Fruit fly (Drosophila melanogaster) whole organism, embryonic: ENCODE results near the gene Doc2.

Source experiments
- Adf1 ChIP-seq: fragments of 200-800 bp; sonication (Bioruptor generic); IDR thresholded peaks from 2 replicates; pipeline ENCODE4 v1.3.6; 2022; ENCODE audit warnings: missing biosample characterization, missing genetic modification characterization
- CG11695 ChIP-seq: fragments of 200-800 bp; sonication (Bioruptor generic); IDR thresholded peaks from 3 replicates; pipeline ENCODE4 v1.3.6; 2022; ENCODE audit warnings: missing biosample characterization, missing genetic modification characterization
- CG12769 ChIP-seq: fragments of 200-800 bp; sonication (Bioruptor generic); optimal IDR thresholded peaks from 2 replicates; lab custom pipeline; 2019; ENCODE audit warnings: missing biosample characterization, mild to moderate bottlenecking, missing genetic modification characterization, moderate library complexity
- CG14667 ChIP-seq: fragments of 200-800 bp; sonication (Bioruptor generic); IDR thresholded peaks from 2 replicates; pipeline ENCODE4 v1.3.6; 2022; ENCODE audit warnings: missing biosample characterization, missing genetic modification characterization
- CG1602 ChIP-seq: fragments of 200-800 bp; sonication (Bioruptor generic); optimal IDR thresholded peaks from 3 replicates; lab custom pipeline; 2016; ENCODE audit warnings: missing biosample characterization, missing genetic modification characterization
- CG16813 ChIP-seq: fragments of 200-800 bp; sonication (Bioruptor generic); IDR thresholded peaks from 3 replicates; pipeline ENCODE4 v1.3.6; 2022; ENCODE audit warnings: missing biosample characterization, missing genetic modification characterization; ENCODE audit not compliant: partially characterized antibody
- CG17359 ChIP-seq: fragments of 200-800 bp; sonication (Bioruptor generic); optimal IDR thresholded peaks from 3 replicates; lab custom pipeline; 2018; ENCODE audit warnings: missing biosample characterization, mild to moderate bottlenecking, missing genetic modification characterization, moderate library complexity
- CG18011 ChIP-seq: fragments of 200-800 bp; sonication (Bioruptor generic); optimal IDR thresholded peaks from 2 replicates; lab custom pipeline; 2017; ENCODE audit warnings: missing biosample characterization, missing genetic modification characterization, mild to moderate bottlenecking, moderate library complexity, missing genotype
- CG4282 ChIP-seq: fragments of 200-800 bp; sonication (Bioruptor generic); optimal IDR thresholded peaks from 2 replicates; lab custom pipeline; 2016; ENCODE audit warnings: missing biosample characterization, missing genetic modification characterization
- CG6765 ChIP-seq: fragments of 200-800 bp; sonication (Bioruptor generic); optimal IDR thresholded peaks from 3 replicates; lab custom pipeline; 2017; ENCODE audit warnings: missing biosample characterization, mild to moderate bottlenecking, missing genetic modification characterization
- CG7357 ChIP-seq: fragments of 200-800 bp; sonication (Bioruptor generic); IDR thresholded peaks from 3 replicates; pipeline ENCODE4 v1.3.6; 2022; ENCODE audit warnings: missing biosample characterization, missing genetic modification characterization
- CG7786 ChIP-seq: fragments of 200-800 bp; sonication (Bioruptor generic); optimal IDR thresholded peaks from 2 replicates; lab custom pipeline; 2016; ENCODE audit warnings: missing biosample characterization, missing genetic modification characterization
- CG9817 ChIP-seq: fragments of 200-800 bp; sonication (Bioruptor generic); optimal IDR thresholded peaks from 2 replicates; lab custom pipeline; 2018; ENCODE audit warnings: missing biosample characterization, mild to moderate bottlenecking, missing genetic modification characterization, moderate library complexity
- CTCF ChIP-seq: fragments of 200-800 bp; sonication (Bioruptor generic); optimal IDR thresholded peaks from 2 replicates; lab custom pipeline; 2017; ENCODE audit warnings: missing biosample characterization, mild to moderate bottlenecking, missing genetic modification characterization, moderate library complexity
- Camta ChIP-seq: fragments of 200-800 bp; sonication (Bioruptor generic); optimal IDR thresholded peaks from 2 replicates; lab custom pipeline; 2016; ENCODE audit warnings: missing biosample characterization, missing genetic modification characterization
- D19A ChIP-seq: fragments of 200-800 bp; optimal IDR thresholded peaks from 3 replicates; lab custom pipeline; 2019; ENCODE audit warnings: missing biosample characterization, mild to moderate bottlenecking, missing genetic modification characterization, moderate library complexity
- Dbx ChIP-seq: fragments of 200-800 bp; sonication (Bioruptor generic); IDR thresholded peaks from 3 replicates; pipeline ENCODE4 v1.3.6; 2022; ENCODE audit warnings: missing biosample characterization, missing genetic modification characterization
- Eip74EF ChIP-seq, 2 experiments: fragments of 200-800 bp in 1 of 2; fragments of >200 bp in 1 of 2; sonication (Bioruptor generic) in 1 of 2; optimal IDR thresholded peaks; 2 replicates each; lab custom pipeline; 2017 to 2019; ENCODE audit warnings: missing biosample characterization in 2 of 2, missing genetic modification characterization in 2 of 2, mild to moderate bottlenecking in 1 of 2, moderate library complexity in 1 of 2
- GATAe ChIP-seq: fragments of 200-800 bp; sonication (Bioruptor generic); conservative IDR thresholded peaks from 2 replicates; pipeline ENCODE4 v1.3.6; 2022; ENCODE audit warnings: missing biosample characterization, missing genetic modification characterization
- HLH3B ChIP-seq: fragments of 200-800 bp; sonication (Bioruptor generic); IDR thresholded peaks from 2 replicates; pipeline ENCODE4 v1.3.6; 2022; ENCODE audit warnings: missing biosample characterization, missing genetic modification characterization
- Hand ChIP-seq: fragments of 200-800 bp; sonication (Bioruptor generic); optimal IDR thresholded peaks from 2 replicates; lab custom pipeline; 2017; ENCODE audit warnings: mild to moderate bottlenecking, missing biosample characterization, missing genetic modification reagents, missing genetic modification characterization
- Hey ChIP-seq: fragments of 200-800 bp; sonication (Bioruptor generic); optimal IDR thresholded peaks from 3 replicates; lab custom pipeline; 2018; ENCODE audit warnings: missing biosample characterization, mild to moderate bottlenecking, missing genetic modification characterization
- Spps ChIP-seq: fragments of 200-800 bp; sonication (Bioruptor generic); optimal IDR thresholded peaks from 2 replicates; lab custom pipeline; 2018; ENCODE audit warnings: missing biosample characterization, mild to moderate bottlenecking, missing genetic modification characterization
- Stat92E ChIP-seq, 3 experiments: fragments of >200 bp in 2 of 3; fragments of 200-800 bp in 1 of 3; sonication (Bioruptor generic) in 1 of 3; optimal IDR thresholded peaks; 2 replicates each; lab custom pipeline; 2017 to 2019; ENCODE audit warnings: missing biosample characterization in 3 of 3, missing genetic modification characterization in 3 of 3, mild to moderate bottlenecking in 1 of 3, moderate library complexity in 1 of 3
- cato ChIP-seq: fragments of 200-800 bp; sonication (Bioruptor generic); optimal IDR thresholded peaks from 2 replicates; lab custom pipeline; 2016; ENCODE audit warnings: missing biosample characterization, missing genetic modification characterization, borderline replicate concordance
- dati ChIP-seq: fragments of 200-800 bp; sonication (Bioruptor generic); IDR thresholded peaks from 2 replicates; pipeline ENCODE4 v1.3.6; 2022; ENCODE audit warnings: missing biosample characterization, missing genetic modification characterization
- dimm ChIP-seq: fragments of 200-800 bp; sonication (Bioruptor generic); IDR thresholded peaks from 2 replicates; pipeline ENCODE4 v1.3.6; 2022; ENCODE audit warnings: missing biosample characterization, missing genetic modification characterization
- en ChIP-seq: fragments of 200-800 bp; sonication (Bioruptor generic); optimal IDR thresholded peaks from 2 replicates; lab custom pipeline; 2016; ENCODE audit warnings: missing biosample characterization, missing genetic modification characterization
- fd64A ChIP-seq: fragments of 200-800 bp; sonication (Bioruptor generic); optimal IDR thresholded peaks from 3 replicates; lab custom pipeline; 2018; ENCODE audit warnings: missing biosample characterization, mild to moderate bottlenecking, missing genetic modification characterization
- fru ChIP-seq: fragments of >200 bp; optimal IDR thresholded peaks from 2 replicates; lab custom pipeline; 2017
- gsb-n ChIP-seq: fragments of 200-800 bp; sonication (Bioruptor generic); optimal IDR thresholded peaks from 3 replicates; lab custom pipeline; 2018; ENCODE audit warnings: missing biosample characterization, mild to moderate bottlenecking, missing genetic modification characterization
- h ChIP-seq: fragments of >200 bp; optimal IDR thresholded peaks from 2 replicates; lab custom pipeline; 2017
- inv ChIP-seq: fragments of 200-800 bp; sonication (Bioruptor generic); IDR thresholded peaks from 2 replicates; pipeline ENCODE4 v1.3.6; 2022; ENCODE audit warnings: missing biosample characterization, missing genetic modification characterization; ENCODE audit not compliant: partially characterized antibody
- jigr1 ChIP-seq: fragments of 200-800 bp; sonication (Bioruptor generic); IDR thresholded peaks from 3 replicates; pipeline ENCODE4 v1.3.6; 2022; ENCODE audit warnings: missing biosample characterization, missing genetic modification characterization
- klu ChIP-seq: fragments of 200-800 bp; sonication (Bioruptor generic); IDR thresholded peaks from 2 replicates; pipeline ENCODE4 v1.3.6; 2022; ENCODE audit warnings: missing biosample characterization, missing genetic modification characterization
- lab ChIP-seq: fragments of 200-800 bp; sonication (Bioruptor generic); optimal IDR thresholded peaks from 3 replicates; lab custom pipeline; 2017; ENCODE audit warnings: missing biosample characterization, missing genetic modification characterization, mild to moderate bottlenecking, moderate library complexity, missing genetic modification reagents
- odd ChIP-seq: fragments of 200-800 bp; sonication (Bioruptor generic); optimal IDR thresholded peaks from 2 replicates; lab custom pipeline; 2017; ENCODE audit warnings: missing biosample characterization, mild to moderate bottlenecking, missing genetic modification characterization
- onecut ChIP-seq: fragments of 200-800 bp; sonication (Bioruptor generic); IDR thresholded peaks from 2 replicates; pipeline ENCODE4 v1.3.6; 2022; ENCODE audit warnings: missing biosample characterization, missing genetic modification characterization
- pan ChIP-seq, 4 experiments: fragments of >200 bp in 3 of 4; fragments of 200-800 bp in 1 of 4; sonication (Bioruptor generic) in 1 of 4; optimal IDR thresholded peaks in 3 of 4; IDR thresholded peaks in 1 of 4; 2 replicates each; pipeline versions ENCODE4 v1.3.6 to Lab custom; 2017 to 2022; ENCODE audit warnings: missing biosample characterization in 2 of 4, missing genetic modification characterization in 2 of 4, mixed read lengths in 1 of 4
- pfk ChIP-seq: fragments of 200-800 bp; sonication (Bioruptor generic); optimal IDR thresholded peaks from 2 replicates; lab custom pipeline; 2018; ENCODE audit warnings: missing biosample characterization, mild to moderate bottlenecking, missing genetic modification characterization, moderate library complexity
- prd ChIP-seq, 3 experiments: fragments of >200 bp in 2 of 3; fragments of 200-800 bp in 1 of 3; sonication (Bioruptor generic) in 1 of 3; optimal IDR thresholded peaks in 2 of 3; IDR thresholded peaks in 1 of 3; 2 replicates in 2 of 3; 3 replicates in 1 of 3; pipeline versions ENCODE4 v1.3.6 to Lab custom; 2017 to 2022; ENCODE audit warnings: missing biosample characterization in 1 of 3, missing genetic modification characterization in 1 of 3
- rib ChIP-seq: fragments of 200-800 bp; sonication (Bioruptor generic); IDR thresholded peaks from 2 replicates; pipeline ENCODE4 v1.3.6; 2022; ENCODE audit warnings: missing biosample characterization, missing genetic modification characterization
- schlank ChIP-seq: fragments of 200-800 bp; sonication (Bioruptor generic); optimal IDR thresholded peaks from 2 replicates; lab custom pipeline; 2018; ENCODE audit warnings: missing biosample characterization, mild to moderate bottlenecking, missing genetic modification characterization
- tna ChIP-seq: fragments of 200-800 bp; sonication (Bioruptor generic); IDR thresholded peaks from 2 replicates; pipeline ENCODE4 v1.3.6; 2022; ENCODE audit warnings: missing biosample characterization, missing genetic modification characterization; ENCODE audit not compliant: partially characterized antibody
- trh ChIP-seq: fragments of 200-800 bp; sonication (Bioruptor generic); optimal IDR thresholded peaks from 2 replicates; lab custom pipeline; 2016; ENCODE audit warnings: missing biosample characterization, missing genetic modification characterization
- vfl ChIP-seq: fragments of 200-800 bp; sonication (Bioruptor generic); optimal IDR thresholded peaks from 2 replicates; lab custom pipeline; 2016; ENCODE audit warnings: missing biosample characterization, missing genetic modification characterization
- zen ChIP-seq: fragments of 200-800 bp; sonication (Bioruptor generic); optimal IDR thresholded peaks from 3 replicates; lab custom pipeline; 2018; ENCODE audit warnings: missing biosample characterization, mild to moderate bottlenecking, missing genetic modification characterization, moderate library complexity

Doc2 gene

dm6 chr3L:8974478-8975477 lies 44.3 kb downstream of the Doc2 start, which contains the start of the genes pix and Srp68 (continued):
- TF ChIP-seq zen (tag; lab: Kevin White, UChicago) = peak; percentile 47
- TF ChIP-seq CG4282 (GFP tag; lab: Kevin White, UChicago) = no peak
- TF ChIP-seq HLH3B (GFP tag; lab: Robert Waterston, UW) = no peak
- peak in 1 of 3 experiments; percentile 76 for TF ChIP-seq Stat92E (GFP tag; optimal IDR thresholded peaks at IDR 0.05; lab: Kevin White, UChicago)
- no peak for TF ChIP-seq Camta (GFP tag; lab: Kevin White, UChicago)
- TF ChIP-seq CTCF (GFP tag; lab: Kevin White, UChicago) = no peak
- TF ChIP-seq CG1602 (GFP tag; lab: Kevin White, UChicago) = peak; percentile 53
- peak; percentile 43 for TF ChIP-seq CG7786 (GFP tag; lab: Kevin White, UChicago)
- TF ChIP-seq inv (GFP tag; lab: Robert Waterston, UW) = peak; percentile 86
- TF ChIP-seq CG9817 (tag; lab: Kevin White, UChicago) = peak; percentile 66
- TF ChIP-seq CG14667 (GFP tag; lab: Robert Waterston, UW) = 0 out of 2 replicates have a peak, but pooled peaks have one; percentile 43
- TF ChIP-seq CG17359 (tag; lab: Kevin White, UChicago) = peak; percentile 27
- TF ChIP-seq Hand (GFP tag; lab: Kevin White, UChicago) = no peak
- no peak for TF ChIP-seq dimm (GFP tag; lab: Robert Waterston, UW)
- TF ChIP-seq CG16813 (GFP tag; lab: Robert Waterston, UW) = peak; percentile 88
- no peak for TF ChIP-seq Eip74EF (GFP tag; optimal IDR thresholded peaks at IDR 0.05; lab: Kevin White, UChicago)
- TF ChIP-seq rib (GFP tag; lab: Robert Waterston, UW) = no peak
- no peak for TF ChIP-seq fru (lab: Kevin White, UChicago)
- peak; percentile 16; the same call in 1 of the 2 replicates for TF ChIP-seq tna
- no peak for TF ChIP-seq CG7357 (GFP tag; lab: Robert Waterston, UW)
- no peak for TF ChIP-seq jigr1 (GFP tag; lab: Robert Waterston, UW)
- TF ChIP-seq odd (GFP tag; lab: Kevin White, UChicago) = no peak
- no peak for TF ChIP-seq prd (optimal IDR thresholded peaks at IDR 0.05; lab: Kevin White, UChicago)
- TF ChIP-seq prd (GFP tag; IDR thresholded peaks at IDR 0.05; lab: Robert Waterston, UW) = peak; percentile 49
- peak; percentile 50; the same call in 1 of the 2 replicates for TF ChIP-seq klu (GFP tag; lab: Robert Waterston, UW)
- no peak for TF ChIP-seq GATAe (GFP tag; lab: Robert Waterston, UW)
- TF ChIP-seq CG18011 (GFP tag; lab: Kevin White, UChicago) = peak; percentile 36
- no peak for TF ChIP-seq Adf1 (GFP tag; lab: Robert Waterston, UW)
- TF ChIP-seq vfl (GFP tag; lab: Kevin White, UChicago) = peak; percentile 13
- 0 out of 2 replicates have a peak, but pooled peaks have one; percentile 17 for TF ChIP-seq onecut (GFP tag; lab: Robert Waterston, UW)
- no peak; the same call in 2 of the 3 replicates for TF ChIP-seq CG11695 (GFP tag; lab: Robert Waterston, UW)
- no peak for TF ChIP-seq dati (GFP tag; lab: Robert Waterston, UW)
- TF ChIP-seq CG12769 (tag; lab: Kevin White, UChicago) = no peak
- no peak for TF ChIP-seq Hey
- no peak for TF ChIP-seq schlank (tag; lab: Kevin White, UChicago)
- TF ChIP-seq gsb-n (tag; lab: Kevin White, UChicago) = no peak
- TF ChIP-seq cato (GFP tag; lab: Kevin White, UChicago) = peak; percentile 41
- no peak for TF ChIP-seq h (lab: Kevin White, UChicago)
- TF ChIP-seq pan (optimal IDR thresholded peaks at IDR 0.05; lab: Kevin White, UChicago) = no peak
- TF ChIP-seq pan (GFP tag; optimal IDR thresholded peaks at IDR 0.05 in 1 of 2, IDR thresholded peaks at IDR 0.05 in 1 of 2) = no peak
- no peak for TF ChIP-seq lab (GFP tag; lab: Kevin White, UChicago)
- TF ChIP-seq D19A (tag; lab: Kevin White, UChicago) = no peak
- peak; percentile 67; the same call in 1 of the 3 replicates for TF ChIP-seq Dbx (GFP tag; lab: Robert Waterston, UW)
- no peak for TF ChIP-seq pfk (GFP tag; lab: Kevin White, UChicago)
- TF ChIP-seq fd64A (GFP tag; lab: Kevin White, UChicago) = no peak
- no peak for TF ChIP-seq en (GFP tag; lab: Kevin White, UChicago)
- peak; percentile 13 for TF ChIP-seq Spps
- TF ChIP-seq trh = no peak
- TF ChIP-seq CG6765 (GFP tag; lab: Kevin White, UChicago) = peak; percentile 71
